Fruit fly (Drosophila melanogaster): Measurements from ENCODE around the gene CG6766.

- TF ChIP-seq pan (optimal IDR thresholded peaks at IDR 0.05), result no peak
- TF ChIP-seq usp (GFP tag; optimal IDR thresholded peaks at IDR 0.05), result no peak
Measured at dm6 chr2L:12040510-12040909, at the start of gene CG6766.

Data from whole organism.